Worm (Caenorhabditis elegans): ENCODE results near the gene F19B10.6.
A peak's percentile ranks its signal among the peaks of the same experiment; 100 is the strongest.

Gene F19B10.6

ce11 chrII:3661932-3662331 lies 1.8 kb downstream of the F19B10.6 start, which contains the start of gene F19B10.13:
F19B10.13 (plus strand) TSS chrII:3662274.
- TF ChIP-seq dox-1 (GFP tag; IDR thresholded peaks at IDR 0.05) (0 out of 2 replicates have a peak, but pooled peaks have one; percentile 28), him-1 (tag; optimal IDR thresholded peaks at IDR 0.05) (no peak), attf-5 (GFP tag; optimal IDR thresholded peaks at IDR 0.05) (peak; percentile 55), ztf-28 (GFP tag; IDR thresholded peaks at IDR 0.05) (no peak), cebp-1 (GFP tag; IDR thresholded peaks at IDR 0.05) (peak; percentile 72), cebp-1 (tag; optimal IDR thresholded peaks at IDR 0.05) (peak; percentile 90), Y95B8A.8 (GFP tag; IDR thresholded peaks at IDR 0.05) (no peak), C17E4.6 (GFP tag; IDR thresholded peaks at IDR 0.05) (no peak), nhr-80 (tag; optimal IDR thresholded peaks at IDR 0.05) (peak; percentile 48)

ce11 chrII:3659776-3660175 lies 3.9 kb downstream of the F19B10.6 start, which contains the start of gene F19B10.4:
F19B10.4 (plus strand) TSS chrII:3660076.
- TF ChIP-seq egl-44 (GFP tag; IDR thresholded peaks at IDR 0.05) (no peak), bed-1 (GFP tag; IDR thresholded peaks at IDR 0.05) (no peak), D2030.7 (GFP tag; IDR thresholded peaks at IDR 0.05) (no peak), Y53G8AR.9 (GFP tag; conservative IDR thresholded peaks at IDR 0.05) (no peak), madf-3 (GFP tag; IDR thresholded peaks at IDR 0.05) (no peak), ztf-18 (tag; optimal IDR thresholded peaks at IDR 0.05) (no peak), ztf-6 (GFP tag; IDR thresholded peaks at IDR 0.05) (no peak), nhr-120 (GFP tag; IDR thresholded peaks at IDR 0.05) (no peak), snpc-3.4 (tag; optimal IDR thresholded peaks at IDR 0.05) (no peak), F49E8.2 (tag; optimal IDR thresholded peaks at IDR 0.05; ENCODE audit: insufficient read depth) (no peak), T07F8.4 (tag; optimal IDR thresholded peaks at IDR 0.05) (no peak), C06A6.2 (GFP tag; conservative IDR thresholded peaks at IDR 0.05) (no peak), dpl-1 (GFP tag; optimal IDR thresholded peaks at IDR 0.05) (no peak), attf-5 (GFP tag; optimal IDR thresholded peaks at IDR 0.05) (no peak), lin-26 (GFP tag; IDR thresholded peaks at IDR 0.05) (no peak), gei-17 (GFP tag; optimal IDR thresholded peaks at IDR 0.05) (no peak), madf-6 (GFP tag; IDR thresholded peaks at IDR 0.05) (no peak), snpc-1.3 (tag; optimal IDR thresholded peaks at IDR 0.05; ENCODE audit: insufficient read depth) (no peak), K11D2.4 (GFP tag; IDR thresholded peaks at IDR 0.05) (no peak)

- no peak for TF ChIP-seq C17E4.6 (GFP tag; IDR thresholded peaks at IDR 0.05)
- TF ChIP-seq unc-62 (GFP tag; optimal IDR thresholded peaks at IDR 0.05) = no peak
- TF ChIP-seq let-607 (tag; optimal IDR thresholded peaks at IDR 0.05) = no peak
- TF ChIP-seq aptf-2 (GFP tag; conservative IDR thresholded peaks at IDR 0.05) = no peak
- TF ChIP-seq dpl-1 (GFP tag; optimal IDR thresholded peaks at IDR 0.05) = no peak
- TF ChIP-seq F52B5.7 (tag; optimal IDR thresholded peaks at IDR 0.05) = no peak
- TF ChIP-seq nfya-1 (tag; optimal IDR thresholded peaks at IDR 0.05; ENCODE audit: borderline replicate concordance, insufficient read depth) = no peak
- no peak for TF ChIP-seq lsl-1 (GFP tag; optimal IDR thresholded peaks at IDR 0.05)
- no peak for TF ChIP-seq mxl-1 (tag; optimal IDR thresholded peaks at IDR 0.05)
- TF ChIP-seq Y67H2A.10 (GFP tag; conservative IDR thresholded peaks at IDR 0.05) = no peak
- no peak for TF ChIP-seq lin-40 (tag; optimal IDR thresholded peaks at IDR 0.05)
- TF ChIP-seq madf-10 (tag; optimal IDR thresholded peaks at IDR 0.05) = no peak
- TF ChIP-seq pbrm-1 (GFP tag; IDR thresholded peaks at IDR 0.05) = no peak
- TF ChIP-seq snpc-1.1 (tag; optimal IDR thresholded peaks at IDR 0.05; ENCODE audit: insufficient read depth) = no peak
- TF ChIP-seq lag-1 (GFP tag; IDR thresholded peaks at IDR 0.05) = no peak
- no peak for TF ChIP-seq madf-6 (GFP tag; IDR thresholded peaks at IDR 0.05)
- TF ChIP-seq aptf-3 (GFP tag; IDR thresholded peaks at IDR 0.05) = no peak
- no peak for TF ChIP-seq ama-1 (optimal IDR thresholded peaks at IDR 0.05)
- TF ChIP-seq ama-1 (GFP tag; optimal IDR thresholded peaks at IDR 0.05) = no peak
- no peak for TF ChIP-seq attf-3 (GFP tag; conservative IDR thresholded peaks at IDR 0.05)
- TF ChIP-seq cebp-2 (GFP tag; IDR thresholded peaks at IDR 0.05) = no peak
Measured at ce11 chrII:3655378-3655777, 8.3 kb downstream of the F19B10.6 start, which contains the start of gene F19B10.5. F19B10.5 (plus strand) TSS chrII:3655678.

Measured in whole organism, young adult.